Worm (Caenorhabditis elegans): ENCODE results near the gene acdh-2.

The acdh-2 gene

ce11 chrII:5547442-5547894 lies at the start of gene acdh-2:
TSS of gene acdh-2 (minus strand) at chrII:5547492.
- TF ChIP-seq cog-1 (tag; optimal IDR thresholded peaks at IDR 0.05) (no peak), tab-1 (GFP tag; IDR thresholded peaks at IDR 0.05) (no peak), T22C8.4 (GFP tag; IDR thresholded peaks at IDR 0.05) (no peak), ztf-29 (GFP tag; IDR thresholded peaks at IDR 0.05) (no peak), med-1 (GFP tag; optimal IDR thresholded peaks at IDR 0.05; ENCODE audit: insufficient read depth) (no peak), ztf-23 (GFP tag; IDR thresholded peaks at IDR 0.05) (no peak), ref-1 (GFP tag; conservative IDR thresholded peaks at IDR 0.05) (no peak), flt-1 (GFP tag; IDR thresholded peaks at IDR 0.05) (no peak), klf-2 (GFP tag; conservative IDR thresholded peaks at IDR 0.05) (no peak)

- TF ChIP-seq ztf-23 (GFP tag; IDR thresholded peaks at IDR 0.05) = no peak
These were observed 49.0 kb upstream of the acdh-2 start, which contains the start of gene C17G10.1 for ce11 chrII:5596247-5596646. TSS of gene C17G10.1 (plus strand) at chrII:5596547.

ce11 chrII:5594210-5594764 lies 47.0 kb upstream of the acdh-2 start, which contains the start of gene ttc-4:
TSS of gene ttc-4 (plus strand) at chrII:5594714.
- no peak for TF ChIP-seq ztf-23 (GFP tag; IDR thresholded peaks at IDR 0.05)
- no peak for TF ChIP-seq flt-1 (GFP tag; IDR thresholded peaks at IDR 0.05)
- TF ChIP-seq med-1 (GFP tag; optimal IDR thresholded peaks at IDR 0.05; ENCODE audit: insufficient read depth) = no peak
- no peak for TF ChIP-seq ztf-29 (GFP tag; IDR thresholded peaks at IDR 0.05)
- TF ChIP-seq cog-1 (tag; optimal IDR thresholded peaks at IDR 0.05) = peak; percentile 56
- no peak for TF ChIP-seq T22C8.4 (GFP tag; IDR thresholded peaks at IDR 0.05)
- no peak for TF ChIP-seq ref-1 (GFP tag; conservative IDR thresholded peaks at IDR 0.05)
- TF ChIP-seq tab-1 (GFP tag; IDR thresholded peaks at IDR 0.05) = no peak
- TF ChIP-seq klf-2 (GFP tag; conservative IDR thresholded peaks at IDR 0.05) = 0 out of 2 replicates have a peak, but pooled peaks have one; percentile 44

ce11 chrII:5593377-5593932 lies 46.2 kb upstream of the acdh-2 start, which contains the start of gene cdc-14:
TSS of gene cdc-14 (minus strand) at chrII:5593427.
- TF ChIP-seq flt-1 (GFP tag; IDR thresholded peaks at IDR 0.05) (no peak), ztf-23 (GFP tag; IDR thresholded peaks at IDR 0.05) (0 out of 2 replicates have a peak, but pooled peaks have one; percentile 10), ref-1 (GFP tag; conservative IDR thresholded peaks at IDR 0.05) (no peak), cog-1 (tag; optimal IDR thresholded peaks at IDR 0.05) (peak; percentile 60), ztf-29 (GFP tag; IDR thresholded peaks at IDR 0.05) (no peak), med-1 (GFP tag; optimal IDR thresholded peaks at IDR 0.05; ENCODE audit: insufficient read depth) (no peak)

- no peak for TF ChIP-seq med-1 (GFP tag; optimal IDR thresholded peaks at IDR 0.05; ENCODE audit: insufficient read depth)
- TF ChIP-seq flt-1 (GFP tag; IDR thresholded peaks at IDR 0.05) = no peak
- no peak for TF ChIP-seq ztf-23 (GFP tag; IDR thresholded peaks at IDR 0.05)
- TF ChIP-seq tab-1 (GFP tag; IDR thresholded peaks at IDR 0.05) = no peak
- TF ChIP-seq cog-1 (tag; optimal IDR thresholded peaks at IDR 0.05) = no peak
- no peak for TF ChIP-seq T22C8.4 (GFP tag; IDR thresholded peaks at IDR 0.05)
- TF ChIP-seq ref-1 (GFP tag; conservative IDR thresholded peaks at IDR 0.05) = no peak
- TF ChIP-seq klf-2 (GFP tag; conservative IDR thresholded peaks at IDR 0.05) = no peak
- no peak for TF ChIP-seq ztf-29 (GFP tag; IDR thresholded peaks at IDR 0.05)
These were observed 45.6 kb upstream of the acdh-2 start for ce11 chrII:5592857-5593256.

- TF ChIP-seq ztf-23 (GFP tag; IDR thresholded peaks at IDR 0.05) (no peak), flt-1 (GFP tag; IDR thresholded peaks at IDR 0.05) (no peak), T22C8.4 (GFP tag; IDR thresholded peaks at IDR 0.05) (no peak), tab-1 (GFP tag; IDR thresholded peaks at IDR 0.05) (no peak), ztf-29 (GFP tag; IDR thresholded peaks at IDR 0.05) (no peak), med-1 (GFP tag; optimal IDR thresholded peaks at IDR 0.05; ENCODE audit: insufficient read depth) (no peak), ref-1 (GFP tag; conservative IDR thresholded peaks at IDR 0.05) (no peak), klf-2 (GFP tag; conservative IDR thresholded peaks at IDR 0.05) (no peak), cog-1 (tag; optimal IDR thresholded peaks at IDR 0.05) (no peak)
These were observed 44.3 kb upstream of the acdh-2 start for ce11 chrII:5591558-5591957.

ce11 chrII:5589690-5590089 lies 42.4 kb upstream of the acdh-2 start, which contains the start of gene C17G10.13:
TSS of gene C17G10.13 (minus strand) at chrII:5589790.
- no peak for TF ChIP-seq med-1 (GFP tag; optimal IDR thresholded peaks at IDR 0.05; ENCODE audit: insufficient read depth)
- TF ChIP-seq ref-1 (GFP tag; conservative IDR thresholded peaks at IDR 0.05) = no peak
- no peak for TF ChIP-seq klf-2 (GFP tag; conservative IDR thresholded peaks at IDR 0.05)
- no peak for TF ChIP-seq T22C8.4 (GFP tag; IDR thresholded peaks at IDR 0.05)
- TF ChIP-seq cog-1 (tag; optimal IDR thresholded peaks at IDR 0.05) = no peak
- no peak for TF ChIP-seq ztf-29 (GFP tag; IDR thresholded peaks at IDR 0.05)
- no peak for TF ChIP-seq tab-1 (GFP tag; IDR thresholded peaks at IDR 0.05)
- TF ChIP-seq flt-1 (GFP tag; IDR thresholded peaks at IDR 0.05) = no peak
- TF ChIP-seq ztf-23 (GFP tag; IDR thresholded peaks at IDR 0.05) = no peak

ce11 chrII:5587794-5588193 lies 40.5 kb upstream of the acdh-2 start:
- TF ChIP-seq T22C8.4 (GFP tag; IDR thresholded peaks at IDR 0.05) = no peak
- no peak for TF ChIP-seq ztf-29 (GFP tag; IDR thresholded peaks at IDR 0.05)

ce11 chrII:5585788-5586187 lies 38.5 kb upstream of the acdh-2 start, which contains the start of gene lys-8:
TSS of gene lys-8 (plus strand) at chrII:5586178.
- no peak for TF ChIP-seq T22C8.4 (GFP tag; IDR thresholded peaks at IDR 0.05)
- TF ChIP-seq flt-1 (GFP tag; IDR thresholded peaks at IDR 0.05) = no peak
- TF ChIP-seq ztf-29 (GFP tag; IDR thresholded peaks at IDR 0.05) = no peak

ce11 chrII:5582309-5582708 lies 35.0 kb upstream of the acdh-2 start, which contains the start of gene T25E4.2:
TSS of gene T25E4.2 (minus strand) at chrII:5582409.
- TF ChIP-seq ref-1 (GFP tag; conservative IDR thresholded peaks at IDR 0.05) = no peak
- no peak for TF ChIP-seq ztf-29 (GFP tag; IDR thresholded peaks at IDR 0.05)
- no peak for TF ChIP-seq klf-2 (GFP tag; conservative IDR thresholded peaks at IDR 0.05)
